Worm (Caenorhabditis elegans) whole organism, early embryonic: Measurements from ENCODE around the gene srb-5.
"Not testable (repeated sequence)": the region's sequence is repeated elsewhere in the genome, so short reads cannot be mapped to it uniquely, and the experiment has no call there.

Experiments
- B0310.2 ChIP-seq: sonication (generic microtip); optimal IDR thresholded peaks from 2 replicates; lab custom pipeline; 2016; ENCODE audit warnings: mild to moderate bottlenecking, missing genetic modification characterization, missing compliant biosample characterization
- F13C5.2 ChIP-seq: sonication (generic microtip); optimal IDR thresholded peaks from 2 replicates; lab custom pipeline; 2017; ENCODE audit warnings: mild to moderate bottlenecking, missing genetic modification characterization, inconsistent platforms, missing compliant biosample characterization
- aly-1 ChIP-seq: sonication (generic microtip); optimal IDR thresholded peaks from 2 replicates; lab custom pipeline; 2016; ENCODE audit warnings: missing genetic modification characterization, missing compliant biosample characterization
- ama-1 ChIP-seq: fragments of 150-350 bp; optimal IDR thresholded peaks from 2 replicates; lab custom pipeline; 2014
- ceh-13 ChIP-seq: fragments of 200-800 bp; sonication (Bioruptor generic); optimal IDR thresholded peaks from 2 replicates; lab custom pipeline; 2018; ENCODE audit warnings: mild to moderate bottlenecking, missing genetic modification characterization, missing compliant biosample characterization
- ceh-36 ChIP-seq: sonication (generic microtip); optimal IDR thresholded peaks from 2 replicates; lab custom pipeline; 2016; ENCODE audit warnings: missing genetic modification characterization, inconsistent platforms, missing compliant biosample characterization
- ets-7 ChIP-seq: sonication (generic microtip); optimal IDR thresholded peaks from 2 replicates; lab custom pipeline; 2016; ENCODE audit warnings: missing genotype, missing genetic modification characterization, missing compliant biosample characterization
- flt-1 ChIP-seq: fragments of 200-800 bp; sonication (Bioruptor generic); IDR thresholded peaks from 2 replicates; pipeline ENCODE4 v1.3.6; 2022; ENCODE audit warnings: missing genetic modification characterization, missing compliant biosample characterization
- hmbx-1 ChIP-seq: sonication (generic microtip); optimal IDR thresholded peaks from 2 replicates; lab custom pipeline; 2016; ENCODE audit warnings: mild to moderate bottlenecking, missing genetic modification characterization, missing compliant biosample characterization
- hmg-4 ChIP-seq: fragments of 200-800 bp; sonication (Bioruptor generic); optimal IDR thresholded peaks from 2 replicates; lab custom pipeline; 2018; ENCODE audit warnings: mild to moderate bottlenecking, missing genetic modification characterization, missing compliant biosample characterization
- hnd-1 ChIP-seq: sonication (generic microtip); optimal IDR thresholded peaks from 2 replicates; lab custom pipeline; 2016; ENCODE audit warnings: missing genetic modification characterization, missing compliant biosample characterization
- pes-1 ChIP-seq: fragments of 200-800 bp; sonication (Bioruptor generic); IDR thresholded peaks from 2 replicates; pipeline ENCODE4 v1.3.6; 2022; ENCODE audit warnings: missing genetic modification reagents, missing genetic modification characterization, missing compliant biosample characterization
- scrt-1 ChIP-seq: fragments of 200-800 bp; sonication (Bioruptor generic); IDR thresholded peaks from 2 replicates; pipeline ENCODE4 v1.3.6; 2022; ENCODE audit warnings: missing genetic modification characterization, missing compliant biosample characterization
- sea-1 ChIP-seq: fragments of 200-800 bp; sonication (Bioruptor generic); conservative IDR thresholded peaks from 2 replicates; pipeline ENCODE4 v1.3.6; 2022; ENCODE audit warnings: missing genetic modification characterization, missing compliant biosample characterization
- tbx-11 ChIP-seq: fragments of 200-800 bp; sonication (Bioruptor generic); IDR thresholded peaks from 2 replicates; pipeline ENCODE4 v1.3.6; 2022; ENCODE audit warnings: missing genetic modification characterization, missing compliant biosample characterization
- tbx-37 ChIP-seq: fragments of 200-800 bp; sonication (Bioruptor generic); conservative IDR thresholded peaks from 2 replicates; pipeline ENCODE4 v1.3.6; 2022; ENCODE audit warnings: missing genetic modification reagents, missing genetic modification characterization, missing compliant biosample characterization
- tra-4 ChIP-seq: sonication (generic microtip); optimal IDR thresholded peaks from 2 replicates; lab custom pipeline; 2017; ENCODE audit warnings: missing genetic modification characterization, missing compliant biosample characterization

Gene srb-5

DNA sequence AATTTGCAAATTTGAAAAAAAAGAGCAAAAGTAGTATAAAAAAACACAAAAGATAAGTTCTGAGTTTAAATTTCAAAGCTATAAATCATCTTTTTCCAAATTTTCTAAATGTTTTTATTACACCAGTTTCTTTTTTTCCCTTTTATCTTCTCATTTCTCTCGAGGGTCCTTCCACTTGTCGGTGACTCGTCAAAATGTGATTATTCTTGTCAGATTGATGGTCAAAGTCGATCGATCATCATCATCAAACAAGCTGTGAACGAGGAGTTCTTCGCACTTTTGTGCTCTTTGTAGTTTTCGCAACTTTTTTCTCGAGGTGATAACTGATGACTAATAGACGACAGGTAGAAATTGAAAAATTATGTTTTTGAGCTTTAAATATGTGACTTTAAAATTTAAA lies 42.6 kb downstream of the srb-5 start:
- TF ChIP-seq hmbx-1 (tag; lab: Kevin White, UChicago) (no peak), F13C5.2 (tag; lab: Kevin White, UChicago) (no peak), aly-1 (tag; lab: Kevin White, UChicago) (no peak), ets-7 (tag; lab: Kevin White, UChicago) (no peak), tbx-11 (GFP tag; lab: Robert Waterston, UW) (no peak), tra-4 (no peak), hnd-1 (tag; lab: Kevin White, UChicago) (no peak), scrt-1 (GFP tag; lab: Robert Waterston, UW) (no peak), B0310.2 (tag; lab: Kevin White, UChicago) (no peak), sea-1 (GFP tag; lab: Robert Waterston, UW) (no peak), tbx-37 (GFP tag; lab: Robert Waterston, UW) (no peak), ceh-36 (no peak), pes-1 (GFP tag; lab: Robert Waterston, UW) (no peak), hmg-4 (no peak), ama-1 (no peak), flt-1 (GFP tag; lab: Robert Waterston, UW) (no peak)

ce11 chrII:5115733-5116132 lies 47.5 kb downstream of the srb-5 start, which contains the start of gene srsy-1:
Gene srsy-1, plus strand, starts transcription at chrII:5116033.
- TF ChIP-seq tbx-37 (GFP tag; lab: Robert Waterston, UW) = no peak
- no peak for TF ChIP-seq B0310.2 (tag; lab: Kevin White, UChicago)
- TF ChIP-seq flt-1 (GFP tag; lab: Robert Waterston, UW) = no peak
- no peak for TF ChIP-seq tra-4
- TF ChIP-seq ceh-36 = no peak

- not testable (repeated sequence) for TF ChIP-seq sea-1 (GFP tag; lab: Robert Waterston, UW); ceh-36; tbx-11 (GFP tag; lab: Robert Waterston, UW)
Measured at ce11 chrII:5115235-5115634, 47.9 kb downstream of the srb-5 start, which contains the start of gene msp-74. Gene msp-74, minus strand, starts transcription at chrII:5115335.

ce11 chrII:5112082-5112481 lies 51.1 kb downstream of the srb-5 start, which contains the start of gene F09C12.8:
Gene F09C12.8, plus strand, starts transcription at chrII:5112382.
- no peak for TF ChIP-seq tbx-11 (GFP tag; lab: Robert Waterston, UW)
- TF ChIP-seq tra-4 = no peak
- no peak for TF ChIP-seq B0310.2 (tag; lab: Kevin White, UChicago)
- no peak for TF ChIP-seq hmg-4
- no peak for TF ChIP-seq tbx-37 (GFP tag; lab: Robert Waterston, UW)
- TF ChIP-seq scrt-1 (GFP tag; lab: Robert Waterston, UW) = no peak
- TF ChIP-seq flt-1 (GFP tag; lab: Robert Waterston, UW) = no peak
- no peak for TF ChIP-seq F13C5.2 (tag; lab: Kevin White, UChicago)
- no peak for TF ChIP-seq pes-1 (GFP tag; lab: Robert Waterston, UW)
- no peak for TF ChIP-seq ets-7 (tag; lab: Kevin White, UChicago)
- TF ChIP-seq ceh-36 = no peak
- no peak for TF ChIP-seq sea-1 (GFP tag; lab: Robert Waterston, UW)
- TF ChIP-seq aly-1 (tag; lab: Kevin White, UChicago) = no peak
- TF ChIP-seq hmbx-1 (tag; lab: Kevin White, UChicago) = no peak
- no peak for TF ChIP-seq ceh-13 (GFP tag; lab: Kevin White, UChicago)
